Worm (Caenorhabditis elegans) whole organism, L3 larva: ENCODE results near the gene catp-4.
A peak's percentile ranks its signal among the peaks of the same experiment; 100 is the strongest.

Experiments used
- R02D3.7 ChIP-seq: fragments of 150-350 bp; optimal IDR thresholded peaks from 2 replicates; lab custom pipeline; 2014; ENCODE audit warnings: missing biosample characterization, missing genetic modification characterization
- ZK546.5 ChIP-seq: sonication (generic microtip); optimal IDR thresholded peaks from 2 replicates; lab custom pipeline; 2017; ENCODE audit warnings: missing biosample characterization, missing genetic modification characterization
- ceh-28 ChIP-seq: fragments of 150-350 bp; optimal IDR thresholded peaks from 2 replicates; lab custom pipeline; 2014; ENCODE audit warnings: missing biosample characterization, missing genetic modification reagents, missing genetic modification characterization
- ceh-82 ChIP-seq: fragments of 150-350 bp; optimal IDR thresholded peaks from 2 replicates; lab custom pipeline; 2014; ENCODE audit warnings: missing biosample characterization, missing genetic modification characterization
- ceh-9 ChIP-seq: sonication (generic microtip); optimal IDR thresholded peaks from 2 replicates; lab custom pipeline; 2018; ENCODE audit warnings: missing biosample characterization, missing genetic modification characterization
- egl-27 ChIP-seq: sonication (generic microtip); optimal IDR thresholded peaks from 4 replicates; lab custom pipeline; 2017; ENCODE audit warnings: missing biosample characterization, missing genetic modification reagents, missing genetic modification characterization
- egl-5 ChIP-seq: fragments of 150-350 bp; optimal IDR thresholded peaks from 2 replicates; lab custom pipeline; 2017; ENCODE audit warnings: missing biosample characterization, missing genetic modification reagents, missing genetic modification characterization, inconsistent platforms
- elt-1 ChIP-seq: fragments of 150-350 bp; optimal IDR thresholded peaks from 2 replicates; lab custom pipeline; 2014; ENCODE audit warnings: missing biosample characterization, missing genetic modification characterization
- elt-2 ChIP-seq: sonication (generic microtip); optimal IDR thresholded peaks from 2 replicates; lab custom pipeline; 2016; ENCODE audit warnings: missing genetic modification reagents, mild to moderate bottlenecking, missing genetic modification characterization, missing compliant biosample characterization
- fkh-10 ChIP-seq: sonication (generic microtip); optimal IDR thresholded peaks from 2 replicates; lab custom pipeline; 2017; ENCODE audit warnings: missing biosample characterization, missing genetic modification reagents, missing genetic modification characterization
- hmg-11 ChIP-seq: sonication (generic microtip); optimal IDR thresholded peaks from 2 replicates; lab custom pipeline; 2016; ENCODE audit warnings: missing genetic modification characterization, missing compliant biosample characterization
- jun-1 ChIP-seq: fragments of 150-350 bp; optimal IDR thresholded peaks from 2 replicates; lab custom pipeline; 2014; ENCODE audit warnings: missing biosample characterization, missing genetic modification reagents, missing genetic modification characterization
- lin-15B ChIP-seq: fragments of 150-350 bp; optimal IDR thresholded peaks from 2 replicates; lab custom pipeline; 2014; ENCODE audit warnings: missing biosample characterization, missing genetic modification characterization
- lin-39 ChIP-seq: fragments of 150-350 bp; optimal IDR thresholded peaks from 2 replicates; lab custom pipeline; 2018; ENCODE audit warnings: missing biosample characterization, missing genetic modification reagents, missing genetic modification characterization
- lsy-12 ChIP-seq: sonication (generic microtip); optimal IDR thresholded peaks from 2 replicates; lab custom pipeline; 2016; ENCODE audit warnings: mild to moderate bottlenecking, missing genetic modification characterization, missing compliant biosample characterization
- mdl-1 ChIP-seq: fragments of 150-350 bp; optimal IDR thresholded peaks from 2 replicates; lab custom pipeline; 2014; ENCODE audit warnings: missing biosample characterization, missing genetic modification characterization
- mml-1 ChIP-seq: fragments of 150-350 bp; sonication (generic microtip); optimal IDR thresholded peaks from 3 replicates; lab custom pipeline; 2014; ENCODE audit warnings: missing biosample characterization, missing genetic modification characterization
- nfya-1 ChIP-seq: sonication (generic microtip); optimal IDR thresholded peaks from 2 replicates; lab custom pipeline; 2017; ENCODE audit warnings: missing genetic modification characterization, mild to moderate bottlenecking, missing compliant biosample characterization, antibody characterized with exemption, moderate library complexity; ENCODE audit not compliant: insufficient read depth
- nhr-11 ChIP-seq: fragments of 150-350 bp; optimal IDR thresholded peaks from 2 replicates; lab custom pipeline; 2014; ENCODE audit warnings: missing biosample characterization, missing genetic modification characterization
- nhr-23 ChIP-seq: fragments of 150-350 bp; optimal IDR thresholded peaks from 2 replicates; lab custom pipeline; 2014; ENCODE audit warnings: missing biosample characterization, missing genetic modification reagents, missing genetic modification characterization
- nhr-25 ChIP-seq: sonication (generic microtip); optimal IDR thresholded peaks from 2 replicates; lab custom pipeline; 2017; ENCODE audit warnings: missing biosample characterization, missing genetic modification characterization
- nhr-43 ChIP-seq: sonication (generic microtip); optimal IDR thresholded peaks from 2 replicates; lab custom pipeline; 2016; ENCODE audit warnings: mild to moderate bottlenecking, missing genetic modification characterization, missing compliant biosample characterization; ENCODE audit not compliant: poor library complexity, severe bottlenecking
- nhr-67 ChIP-seq: fragments of 150-350 bp; optimal IDR thresholded peaks from 2 replicates; lab custom pipeline; 2014; ENCODE audit warnings: missing biosample characterization, missing genetic modification characterization
- nhr-76 ChIP-seq: fragments of 150-350 bp; sonication (generic microtip); optimal IDR thresholded peaks from 5 replicates; lab custom pipeline; 2014; ENCODE audit warnings: missing biosample characterization, missing genetic modification characterization
- nhr-77 ChIP-seq: fragments of 150-350 bp; optimal IDR thresholded peaks from 2 replicates; lab custom pipeline; 2014; ENCODE audit warnings: missing biosample characterization, missing genetic modification characterization
- pha-4 ChIP-seq: fragments of 150-350 bp; optimal IDR thresholded peaks from 2 replicates; lab custom pipeline; 2014; ENCODE audit warnings: missing biosample characterization, missing genetic modification reagents, missing genetic modification characterization
- pqm-1 ChIP-seq: fragments of 150-350 bp; optimal IDR thresholded peaks from 2 replicates; lab custom pipeline; 2017; ENCODE audit warnings: missing biosample characterization, missing genetic modification characterization, inconsistent platforms
- skn-1 ChIP-seq: fragments of 150-350 bp; optimal IDR thresholded peaks from 2 replicates; lab custom pipeline; 2014; ENCODE audit warnings: missing biosample characterization, missing genetic modification characterization
- snpc-4 ChIP-seq: fragments of 150-350 bp; optimal IDR thresholded peaks from 2 replicates; lab custom pipeline; 2014; ENCODE audit warnings: missing biosample characterization, missing genetic modification characterization
- tbx-2 ChIP-seq: sonication (generic microtip); optimal IDR thresholded peaks from 2 replicates; lab custom pipeline; 2016; ENCODE audit warnings: mild to moderate bottlenecking, missing genetic modification characterization, missing compliant biosample characterization
- unc-39 ChIP-seq: sonication (generic microtip); optimal IDR thresholded peaks from 4 replicates; lab custom pipeline; 2017; ENCODE audit warnings: missing biosample characterization, missing genetic modification characterization
- unc-62 ChIP-seq: fragments of 150-350 bp; sonication (generic microtip); optimal IDR thresholded peaks from 4 replicates; lab custom pipeline; 2014; ENCODE audit warnings: missing biosample characterization, missing genetic modification reagents, missing genetic modification characterization

Gene catp-4

ce11 chrII:14593281-14593680 lies at the start of gene catp-4:
TSS of gene catp-4 (plus strand) at chrII:14593581.
- no peak for TF ChIP-seq unc-39 (tag; lab: Kevin White, UChicago)
- TF ChIP-seq nhr-67 (tag; lab: Kevin White, UChicago) = no peak
- TF ChIP-seq nhr-11 (tag; lab: Kevin White, UChicago) = no peak

ce11 chrII:14548691-14549090 lies 44.7 kb upstream of the catp-4 start, which contains the start of gene gcy-29:
TSS of gene gcy-29 (minus strand) at chrII:14548791.
- TF ChIP-seq elt-1 (tag; lab: Kevin White, UChicago) (no peak), nhr-77 (tag; lab: Kevin White, UChicago) (no peak), nhr-76 (no peak), pha-4 (tag; lab: Kevin White, UChicago) (no peak)

- TF ChIP-seq fkh-10 (GFP tag; lab: Kevin White, UChicago) (no peak), mml-1 (no peak), snpc-4 (tag; lab: Kevin White, UChicago) (no peak), egl-27 (no peak), R02D3.7 (no peak), lin-39 (tag; lab: Kevin White, UChicago) (no peak), nhr-43 (tag; lab: Kevin White, UChicago) (no peak), egl-5 (no peak), ceh-9 (tag; lab: Kevin White, UChicago) (no peak), lsy-12 (no peak), unc-62 (no peak), lin-15B (no peak)
Measured at ce11 chrII:14550613-14551012, 42.8 kb upstream of the catp-4 start, which contains the start of gene nlp-41. TSS of gene nlp-41 (plus strand) at chrII:14550913.

- TF ChIP-seq ceh-82 = no peak
- peak; percentile 51 for TF ChIP-seq fkh-10 (GFP tag; lab: Kevin White, UChicago)
Measured at ce11 chrII:14555019-14555418, 38.4 kb upstream of the catp-4 start.

DNA sequence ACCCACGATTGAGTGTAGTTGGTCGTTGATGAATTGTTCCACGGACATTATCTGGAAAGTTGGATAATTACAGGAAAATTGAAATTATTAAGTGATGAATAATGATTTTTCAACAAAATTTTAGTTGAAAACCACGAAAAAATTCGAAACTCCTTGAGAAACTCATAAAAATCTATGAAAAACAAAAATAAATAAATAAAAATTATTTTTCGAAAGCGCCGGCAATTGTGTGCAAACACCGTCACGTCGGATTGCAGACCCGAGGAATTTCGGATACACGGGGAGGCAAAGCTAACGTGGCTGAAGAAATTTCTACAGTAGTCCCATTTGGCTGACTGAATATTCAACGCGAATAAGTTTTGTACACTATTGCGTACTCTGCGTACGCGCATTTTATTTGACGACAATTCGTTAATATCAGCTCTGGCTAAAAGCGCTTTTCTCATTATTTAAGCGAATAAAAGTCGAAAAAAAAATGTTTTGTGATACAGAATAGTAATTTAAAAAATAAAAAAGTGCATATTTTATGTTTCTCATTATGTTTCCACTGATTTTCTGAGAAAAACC lies 31.7 kb upstream of the catp-4 start, which contains the start of gene mog-4:
Gene mog-4, minus strand, starts transcription at position 51 of the 567 bp plus-strand sequence.
- TF ChIP-seq pha-4 (tag; lab: Kevin White, UChicago) (peak; percentile 83), fkh-10 (GFP tag; lab: Kevin White, UChicago) (peak; percentile 17), ceh-28 (tag; lab: Kevin White, UChicago) (peak; percentile 75), mdl-1 (tag; lab: Kevin White, UChicago) (peak; percentile 1), hmg-11 (peak; percentile 86), nhr-77 (tag; lab: Kevin White, UChicago) (peak; percentile 90), egl-5 (peak; percentile 76), nhr-25 (tag; lab: Kevin White, UChicago) (peak; percentile 49), snpc-4 (tag; lab: Kevin White, UChicago) (peak; percentile 58), pqm-1 (tag; lab: Kevin White, UChicago) (peak; percentile 68), R02D3.7 (peak; percentile 79), lsy-12 (peak; percentile 97), skn-1 (peak; percentile 80), elt-2 (tag; lab: Kevin White, UChicago) (peak; percentile 81), tbx-2 (peak; percentile 92), egl-27 (peak; percentile 31), nhr-23 (peak; percentile 93), nfya-1 (tag; lab: Kevin White, UChicago) (peak; percentile 89), ZK546.5 (peak; percentile 42), jun-1 (tag; lab: Kevin White, UChicago) (peak; percentile 80), nhr-43 (tag; lab: Kevin White, UChicago) (peak; percentile 98), lin-15B (peak; percentile 87), nhr-11 (tag; lab: Kevin White, UChicago) (peak; percentile 79), ceh-82 (peak; percentile 32)
